Worm (Caenorhabditis elegans): ENCODE data around the gene C07A12.2.

C07A12.2 gene

DNA sequence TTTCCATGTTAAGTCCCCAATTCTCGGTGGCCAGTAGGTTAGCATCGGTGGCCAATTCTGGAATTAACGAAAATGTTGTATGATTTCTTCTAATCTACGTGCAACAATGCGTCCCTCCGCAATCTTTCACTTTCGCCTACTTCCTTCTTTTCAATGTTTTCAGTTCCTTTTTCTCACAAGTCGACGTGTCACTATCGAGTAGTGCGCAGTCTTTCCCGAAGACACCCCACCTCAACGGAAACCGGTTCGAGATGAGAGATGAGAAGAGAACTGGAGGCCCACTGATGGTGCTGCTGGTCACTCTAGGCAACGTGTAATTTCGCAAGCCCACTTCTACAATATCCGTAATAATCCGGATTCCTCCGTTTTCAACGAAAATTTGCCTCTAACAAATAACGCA lies 24.7 kb upstream of the C07A12.2 start:
- TF ChIP-seq fkh-10 (GFP tag; optimal IDR thresholded peaks at IDR 0.05) (no peak), hpl-2 (GFP tag; optimal IDR thresholded peaks at IDR 0.05) (no peak), nhr-12 (tag; optimal IDR thresholded peaks at IDR 0.05) (no peak), F16B12.6 (tag; optimal IDR thresholded peaks at IDR 0.05) (no peak), nhr-84 (tag; optimal IDR thresholded peaks at IDR 0.05) (no peak), alr-1 (tag; optimal IDR thresholded peaks at IDR 0.05; ENCODE audit: borderline replicate concordance) (no peak), C16A3.4 (tag; optimal IDR thresholded peaks at IDR 0.05) (no peak), unc-98 (GFP tag; IDR thresholded peaks at IDR 0.05) (no peak), hlh-17 (GFP tag; optimal IDR thresholded peaks at IDR 0.05; ENCODE audit: borderline replicate concordance) (no peak), blmp-1 (tag; optimal IDR thresholded peaks at IDR 0.05) (peak; percentile 98), fos-1 (tag; optimal IDR thresholded peaks at IDR 0.05) (no peak), hlh-4 (tag; optimal IDR thresholded peaks at IDR 0.05) (no peak), ama-1 (optimal IDR thresholded peaks at IDR 0.05) (no peak), nhr-19 (GFP tag; conservative IDR thresholded peaks at IDR 0.05) (no peak), ceh-90 (tag; optimal IDR thresholded peaks at IDR 0.05) (no peak), unc-86 (tag; optimal IDR thresholded peaks at IDR 0.05) (no peak), nhr-85 (tag) (peak; percentile 74), nhr-77 (tag; optimal IDR thresholded peaks at IDR 0.05) (no peak), aly-2 (tag; optimal IDR thresholded peaks at IDR 0.05) (no peak), mef-2 (tag; optimal IDR thresholded peaks at IDR 0.05) (no peak), grh-1 (GFP tag; IDR thresholded peaks at IDR 0.05) (peak; percentile 55), sox-4 (tag; optimal IDR thresholded peaks at IDR 0.05) (no peak), nhr-71 (tag; optimal IDR thresholded peaks at IDR 0.05) (peak; percentile 16), ets-5 (GFP tag; IDR thresholded peaks at IDR 0.05) (no peak), nhr-28 (tag; optimal IDR thresholded peaks at IDR 0.05) (no peak), lin-15B (tag; optimal IDR thresholded peaks at IDR 0.05) (no peak), irx-1 (tag; optimal IDR thresholded peaks at IDR 0.05) (no peak), elt-3 (tag; optimal IDR thresholded peaks at IDR 0.05) (peak in 3 of 6 experiments; percentile 26 to 72 (median 41)), pax-3 (tag; optimal IDR thresholded peaks at IDR 0.05) (no peak), nhr-20 (tag; optimal IDR thresholded peaks at IDR 0.05) (peak; percentile 36), vab-15 (tag; optimal IDR thresholded peaks at IDR 0.05) (no peak), efl-1 (optimal IDR thresholded peaks at IDR 0.05) (no peak), efl-1 (GFP tag; optimal IDR thresholded peaks at IDR 0.05 in 1 of 2) (no peak), ceh-88 (GFP tag; IDR thresholded peaks at IDR 0.05) (no peak), ztf-11 (tag; optimal IDR thresholded peaks at IDR 0.05) (no peak), lin-39 (tag; optimal IDR thresholded peaks at IDR 0.05) (no peak), tlp-1 (tag; optimal IDR thresholded peaks at IDR 0.05) (no peak), fkh-4 (tag; optimal IDR thresholded peaks at IDR 0.05; ENCODE audit: borderline replicate concordance) (no peak), skn-1 (tag; optimal IDR thresholded peaks at IDR 0.05) (no peak), sptf-1 (tag; optimal IDR thresholded peaks at IDR 0.05) (no peak), pag-3 (tag; optimal IDR thresholded peaks at IDR 0.05; ENCODE audit: borderline replicate concordance, insufficient read depth) (no peak), lin-35 (GFP tag; optimal IDR thresholded peaks at IDR 0.05) (peak in 1 of 2 experiments; percentile 19), jun-1 (tag; optimal IDR thresholded peaks at IDR 0.05) (no peak), tbx-2 (tag; optimal IDR thresholded peaks at IDR 0.05) (no peak), C34B4.2 (tag; optimal IDR thresholded peaks at IDR 0.05) (no peak), zip-4 (GFP tag; optimal IDR thresholded peaks at IDR 0.05) (no peak), mep-1 (tag; optimal IDR thresholded peaks at IDR 0.05) (peak; percentile 33), swsn-7 (tag; optimal IDR thresholded peaks at IDR 0.05) (no peak), aha-1 (tag; optimal IDR thresholded peaks at IDR 0.05) (no peak), nhr-47 (tag; optimal IDR thresholded peaks at IDR 0.05) (no peak), C04F5.9 (tag; optimal IDR thresholded peaks at IDR 0.05) (no peak), egl-27 (tag; optimal IDR thresholded peaks at IDR 0.05) (peak in 1 of 2 experiments; percentile 25), egl-13 (tag; optimal IDR thresholded peaks at IDR 0.05) (no peak), Y116A8C.19 (tag; optimal IDR thresholded peaks at IDR 0.05; ENCODE audit: borderline replicate concordance) (no peak), ztf-4 (tag; optimal IDR thresholded peaks at IDR 0.05) (peak; percentile 5)
